Worm (Caenorhabditis elegans) whole organism, young adult: ENCODE measurements around the gene srh-283.

Source experiments
- C17E4.6 ChIP-seq: fragments of 200-800 bp; sonication (Bioruptor generic); IDR thresholded peaks from 2 replicates; pipeline ENCODE4 v1.3.6; 2022; ENCODE audit warnings: missing genetic modification reagents, missing genetic modification characterization, missing compliant biosample characterization
- F49E8.2 ChIP-seq: sonication (generic microtip); optimal IDR thresholded peaks from 3 replicates; lab custom pipeline; 2017; ENCODE audit warnings: missing genetic modification characterization, mild to moderate bottlenecking, missing compliant biosample characterization, antibody characterized with exemption, moderate library complexity; ENCODE audit not compliant: insufficient read depth
- Y53G8AR.9 ChIP-seq: fragments of 200-800 bp; sonication (Bioruptor generic); conservative IDR thresholded peaks from 2 replicates; pipeline ENCODE4 v1.3.6; 2022; ENCODE audit warnings: missing genetic modification reagents, missing genetic modification characterization, missing compliant biosample characterization
- dox-1 ChIP-seq: fragments of 200-800 bp; sonication (Bioruptor generic); IDR thresholded peaks from 2 replicates; pipeline ENCODE4 v1.3.6; 2022; ENCODE audit warnings: missing genetic modification reagents, missing genetic modification characterization, missing compliant biosample characterization
- him-1 ChIP-seq: sonication (generic microtip); optimal IDR thresholded peaks from 2 replicates; lab custom pipeline; 2016; ENCODE audit warnings: missing genotype, missing genetic modification reagents, missing genetic modification characterization, missing compliant biosample characterization
- nhr-80 ChIP-seq: sonication (generic microtip); optimal IDR thresholded peaks from 2 replicates; lab custom pipeline; 2016; ENCODE audit warnings: missing genetic modification characterization, missing compliant biosample characterization
- nhr-90 ChIP-seq: sonication (generic microtip); optimal IDR thresholded peaks from 2 replicates; lab custom pipeline; 2016; ENCODE audit warnings: missing genotype, mild to moderate bottlenecking, missing genetic modification characterization, missing compliant biosample characterization
- snpc-4 ChIP-seq, 5 experiments: fragments of 150-350 bp in 1 of 5; sonication (generic microtip) in 4 of 5; optimal IDR thresholded peaks; 2 replicates each; lab custom pipeline; 2014 to 2018; ENCODE audit warnings: missing genetic modification characterization in 5 of 5, missing biosample characterization in 3 of 5, antibody characterized with exemption in 2 of 5, mild to moderate bottlenecking in 2 of 5, missing compliant biosample characterization in 2 of 5, missing genotype in 2 of 5, moderate library complexity in 2 of 5, missing genetic modification reagents in 1 of 5
- tlf-1 ChIP-seq: fragments of 200-800 bp; sonication (Bioruptor generic); optimal IDR thresholded peaks from 2 replicates; lab custom pipeline; 2018; ENCODE audit warnings: mild to moderate bottlenecking, missing genetic modification characterization, missing compliant biosample characterization

- no peak for TF ChIP-seq F49E8.2 (tag; lab: Kevin White, UChicago)
- no peak for TF ChIP-seq nhr-80 (tag; lab: Kevin White, UChicago)
- TF ChIP-seq him-1 (tag; lab: Kevin White, UChicago): no peak
- no peak for TF ChIP-seq snpc-4 (GFP tag; optimal IDR thresholded peaks at IDR 0.05; lab: Kevin White, UChicago)
- no peak for TF ChIP-seq snpc-4 (tag; optimal IDR thresholded peaks at IDR 0.05; lab: Kevin White, UChicago)
- TF ChIP-seq C17E4.6 (GFP tag; lab: Robert Waterston, UW): no peak
- no peak for TF ChIP-seq tlf-1 (GFP tag; lab: Kevin White, UChicago)
- TF ChIP-seq nhr-90 (tag; lab: Kevin White, UChicago): no peak
- TF ChIP-seq Y53G8AR.9 (GFP tag; lab: Robert Waterston, UW): no peak
- TF ChIP-seq dox-1 (GFP tag; lab: Robert Waterston, UW): no peak
These were observed 40.4 kb upstream of the srh-283 start, which contains the start of gene fat-5 for ce11 chrV:17724704-17725103.
